Worm (Caenorhabditis elegans): ENCODE measurements around the gene apn-1.

apn-1 gene

DNA sequence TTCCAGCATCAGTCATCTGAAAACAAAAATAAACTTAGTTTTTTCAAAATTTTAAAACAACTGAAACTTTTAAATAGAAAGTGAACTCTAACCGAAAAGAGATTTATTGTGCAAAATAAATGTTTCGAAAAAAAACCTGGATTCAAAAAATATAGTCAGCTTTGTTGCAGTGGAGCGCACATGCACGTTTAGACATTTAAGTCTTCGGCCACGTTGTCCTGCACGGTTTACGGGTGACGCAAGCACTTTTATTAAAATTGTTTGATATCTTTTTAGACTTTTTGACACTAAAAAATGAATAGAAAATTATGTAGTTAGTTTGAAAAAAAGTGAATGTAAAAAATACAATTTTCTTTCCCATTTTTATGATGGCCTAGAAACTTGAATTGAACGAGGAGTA lies 7.9 kb upstream of the apn-1 start, which contains the start of the genes ubh-4 and algn-6:
Gene ubh-4 (minus strand): TSS at position 182 of the 400 bp plus-strand sequence.
Gene algn-6 (plus strand): TSS at position 387 of the 400 bp plus-strand sequence.
- peak; percentile 75 for TF ChIP-seq snpc-4 (tag; optimal IDR thresholded peaks at IDR 0.05)
- no peak for TF ChIP-seq ceh-28 (tag; optimal IDR thresholded peaks at IDR 0.05)
- TF ChIP-seq elt-2 (tag; optimal IDR thresholded peaks at IDR 0.05) = peak; percentile 34
- peak; percentile 89 for TF ChIP-seq lin-15B (tag; optimal IDR thresholded peaks at IDR 0.05)
- TF ChIP-seq ztf-11 (tag; optimal IDR thresholded peaks at IDR 0.05) = no peak
- peak; percentile 75 for TF ChIP-seq nhr-43 (tag; optimal IDR thresholded peaks at IDR 0.05; ENCODE audit: poor library complexity, severe bottlenecking)
- no peak for TF ChIP-seq unc-39 (tag; optimal IDR thresholded peaks at IDR 0.05)
- peak; percentile 78 for TF ChIP-seq pha-4 (tag; optimal IDR thresholded peaks at IDR 0.05)
- TF ChIP-seq fkh-10 (GFP tag; optimal IDR thresholded peaks at IDR 0.05) = no peak
- peak; percentile 43 for TF ChIP-seq nhr-25 (tag; optimal IDR thresholded peaks at IDR 0.05)
- peak; percentile 15 for TF ChIP-seq pqm-1 (tag; optimal IDR thresholded peaks at IDR 0.05)
- peak; percentile 50 for TF ChIP-seq nhr-23 (tag; optimal IDR thresholded peaks at IDR 0.05)
- TF ChIP-seq nfya-1 (tag; optimal IDR thresholded peaks at IDR 0.05; ENCODE audit: insufficient read depth) = peak; percentile 72

DNA sequence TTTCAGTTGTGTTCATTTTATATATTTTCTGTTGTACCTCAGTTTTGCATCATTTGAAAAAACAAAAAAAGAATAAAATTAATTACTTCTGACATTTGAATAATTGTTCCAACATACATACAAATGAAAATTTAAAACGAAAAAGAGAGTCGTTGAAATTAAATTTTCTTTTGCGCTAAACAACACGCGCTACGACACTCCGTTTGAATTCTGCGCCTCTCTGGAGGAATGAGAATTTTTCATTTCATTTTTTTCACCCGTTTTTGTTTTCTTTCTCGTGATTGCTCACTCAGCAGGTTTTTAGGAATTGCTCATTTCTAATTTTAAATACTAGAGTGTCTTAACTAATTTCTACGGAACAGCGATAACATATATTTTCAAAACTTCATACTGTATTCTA lies 5.7 kb upstream of the apn-1 start:
- TF ChIP-seq nhr-23 (tag; optimal IDR thresholded peaks at IDR 0.05) = peak; percentile 28
- peak; percentile 53 for TF ChIP-seq nfya-1 (tag; optimal IDR thresholded peaks at IDR 0.05; ENCODE audit: insufficient read depth)
- TF ChIP-seq ama-1 (optimal IDR thresholded peaks at IDR 0.05) = no peak
- TF ChIP-seq daf-12 (tag; optimal IDR thresholded peaks at IDR 0.05) = no peak
- peak; percentile 29 for TF ChIP-seq snpc-4 (tag; optimal IDR thresholded peaks at IDR 0.05)
- TF ChIP-seq egl-5 (tag; optimal IDR thresholded peaks at IDR 0.05) = peak; percentile 26
- TF ChIP-seq hmg-11 (tag; optimal IDR thresholded peaks at IDR 0.05) = no peak
- TF ChIP-seq lin-15B (tag; optimal IDR thresholded peaks at IDR 0.05) = peak; percentile 84
- TF ChIP-seq pha-4 (tag; optimal IDR thresholded peaks at IDR 0.05) = peak; percentile 79

DNA sequence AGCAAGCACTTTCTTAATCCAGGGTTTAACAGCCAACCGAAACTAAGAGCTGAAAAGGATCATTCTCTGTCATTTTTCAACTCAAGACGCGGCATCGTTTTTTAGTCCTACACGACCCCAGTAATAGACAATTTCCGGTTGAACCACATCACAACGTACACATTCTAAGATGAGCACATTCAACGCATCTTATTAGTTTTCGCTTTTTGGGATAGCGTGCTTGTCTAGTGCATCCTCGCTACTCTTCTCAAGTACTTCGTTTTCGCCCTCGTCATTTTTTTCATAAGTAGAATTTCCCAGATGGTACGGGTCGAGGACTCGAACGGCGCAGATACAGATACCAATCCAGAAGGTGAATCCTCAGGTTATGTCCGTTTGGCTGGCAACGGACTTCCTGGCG lies 5.1 kb upstream of the apn-1 start, which contains the start of gene T05H10.1:
Gene T05H10.1 (plus strand): TSS at position 301 of the 400 bp plus-strand sequence.
- TF ChIP-seq lin-39 (tag; optimal IDR thresholded peaks at IDR 0.05) (peak; percentile 36), tbx-2 (tag; optimal IDR thresholded peaks at IDR 0.05) (no peak)

ce11 chrII:8050477-8050876 lies 3.1 kb downstream of the apn-1 start, which contains the start of gene mtre-1:
TSS of gene mtre-1 (minus strand) at chrII:8050577.
- TF ChIP-seq mml-1 (tag; optimal IDR thresholded peaks at IDR 0.05) (no peak), nhr-43 (tag; optimal IDR thresholded peaks at IDR 0.05; ENCODE audit: poor library complexity, severe bottlenecking) (no peak), unc-39 (tag; optimal IDR thresholded peaks at IDR 0.05) (no peak), ceh-9 (tag; optimal IDR thresholded peaks at IDR 0.05) (no peak), lin-39 (tag; optimal IDR thresholded peaks at IDR 0.05) (no peak), nhr-67 (tag; optimal IDR thresholded peaks at IDR 0.05) (no peak), nhr-76 (tag; optimal IDR thresholded peaks at IDR 0.05) (no peak), fkh-2 (tag; optimal IDR thresholded peaks at IDR 0.05) (no peak), ceh-16 (tag; optimal IDR thresholded peaks at IDR 0.05) (no peak), egl-27 (tag; optimal IDR thresholded peaks at IDR 0.05) (no peak), hmg-11 (tag; optimal IDR thresholded peaks at IDR 0.05) (no peak), nhr-77 (tag; optimal IDR thresholded peaks at IDR 0.05) (no peak), nfya-1 (tag; optimal IDR thresholded peaks at IDR 0.05; ENCODE audit: insufficient read depth) (no peak), elt-2 (tag; optimal IDR thresholded peaks at IDR 0.05) (no peak)

DNA sequence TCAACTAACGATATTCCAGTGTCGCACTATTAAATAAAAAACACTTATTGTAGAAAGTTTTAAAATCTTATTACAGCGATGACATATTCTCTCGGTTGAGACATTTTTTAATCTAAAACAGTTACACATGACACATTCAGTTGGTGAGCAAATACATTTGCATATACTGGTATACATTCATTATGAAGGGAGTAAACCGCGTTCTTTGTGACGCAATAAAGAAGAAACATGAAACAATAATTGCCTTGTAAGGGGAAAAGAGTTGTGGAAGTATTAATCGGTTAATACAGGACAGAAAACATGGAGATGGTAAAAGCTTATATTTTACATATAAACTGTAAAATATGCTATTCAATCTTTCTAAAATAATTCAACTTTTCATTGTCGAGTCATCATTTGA lies 4.0 kb downstream of the apn-1 start:
- TF ChIP-seq nhr-77 (tag; optimal IDR thresholded peaks at IDR 0.05) = no peak
- no peak for TF ChIP-seq sea-2 (GFP tag; optimal IDR thresholded peaks at IDR 0.05)
- TF ChIP-seq nhr-76 (tag; optimal IDR thresholded peaks at IDR 0.05) = no peak
- TF ChIP-seq mdl-1 (tag; optimal IDR thresholded peaks at IDR 0.05) = no peak
- no peak for TF ChIP-seq nhr-11 (tag; optimal IDR thresholded peaks at IDR 0.05)
- no peak for TF ChIP-seq nhr-25 (tag; optimal IDR thresholded peaks at IDR 0.05)
- TF ChIP-seq ceh-28 (tag; optimal IDR thresholded peaks at IDR 0.05) = no peak
- TF ChIP-seq zag-1 (tag; optimal IDR thresholded peaks at IDR 0.05) = no peak
- no peak for TF ChIP-seq tbx-2 (tag; optimal IDR thresholded peaks at IDR 0.05)

DNA sequence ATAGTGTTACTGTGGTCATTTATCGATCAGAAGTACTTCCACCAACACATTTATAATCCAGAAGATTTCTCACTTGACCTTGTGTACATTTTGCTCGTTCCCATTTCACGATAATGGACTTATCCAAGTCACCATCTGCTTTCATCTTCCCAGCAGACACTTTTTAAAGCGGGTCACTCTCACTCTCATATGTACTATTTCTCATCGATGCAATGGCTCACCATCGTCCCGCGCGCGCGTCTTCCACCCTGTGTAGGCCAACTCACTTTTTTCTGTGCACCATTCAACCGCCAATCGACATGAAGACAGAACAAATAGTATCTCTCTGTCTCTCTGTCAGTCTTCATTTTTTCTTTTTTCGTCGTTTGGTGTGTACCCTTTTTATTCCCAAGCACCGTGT lies 4.8 kb downstream of the apn-1 start:
- TF ChIP-seq ztf-4 (tag; optimal IDR thresholded peaks at IDR 0.05) (no peak), jun-1 (tag; optimal IDR thresholded peaks at IDR 0.05) (no peak), nfya-1 (tag; optimal IDR thresholded peaks at IDR 0.05; ENCODE audit: insufficient read depth) (no peak), ZK546.5 (tag; optimal IDR thresholded peaks at IDR 0.05) (no peak), lin-15B (tag; optimal IDR thresholded peaks at IDR 0.05) (no peak), ceh-82 (tag; optimal IDR thresholded peaks at IDR 0.05) (no peak), nhr-43 (tag; optimal IDR thresholded peaks at IDR 0.05; ENCODE audit: poor library complexity, severe bottlenecking) (no peak), unc-62 (GFP tag; optimal IDR thresholded peaks at IDR 0.05) (no peak), ztf-11 (tag; optimal IDR thresholded peaks at IDR 0.05) (no peak)
